Worm (Caenorhabditis elegans) whole organism, L1 larva: Measurements from ENCODE around the gene ZK856.4.

Source experiments
- nhr-237 ChIP-seq: fragments of 150-350 bp; optimal IDR thresholded peaks from 2 replicates; lab custom pipeline; 2014; ENCODE audit warnings: missing biosample characterization, missing genetic modification characterization
- rnt-1 ChIP-seq: sonication (generic microtip); optimal IDR thresholded peaks from 2 replicates; lab custom pipeline; 2016; ENCODE audit warnings: mild to moderate bottlenecking, missing genetic modification characterization, moderate library complexity, missing compliant biosample characterization

DNA sequence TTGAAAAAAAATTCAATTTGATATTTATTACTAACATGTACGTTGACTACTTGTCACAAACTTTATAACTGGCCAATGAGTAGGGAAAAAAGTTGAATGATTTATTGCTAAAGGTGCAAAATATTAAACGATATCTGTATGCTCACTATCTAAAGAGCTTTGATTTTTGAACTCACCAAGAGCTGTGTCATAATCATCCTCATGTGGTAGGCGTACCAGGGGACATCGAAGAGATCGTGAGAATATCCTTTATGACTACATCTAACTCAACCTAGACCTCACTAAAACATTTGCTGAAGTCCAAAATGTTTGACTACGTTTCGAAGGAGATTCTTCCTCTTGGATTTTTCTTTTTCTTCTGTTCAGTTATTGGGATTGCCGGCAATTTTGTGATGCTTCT lies 30.8 kb upstream of the ZK856.4 start, which contains the start of gene srsx-28:
- TF ChIP-seq nhr-237 (tag; lab: Kevin White, UChicago) (no peak), rnt-1 (tag; lab: Kevin White, UChicago) (no peak)
